Worm (Caenorhabditis elegans) whole organism, dauer: ENCODE results near the gene F11A5.9.

Source experiments
- unc-62 ChIP-seq: sonication (generic microtip); optimal IDR thresholded peaks from 2 replicates; lab custom pipeline; 2017; ENCODE audit warnings: missing biosample characterization, missing genetic modification reagents, missing genetic modification characterization

The F11A5.9 gene

ce11 chrV:16202618-16203017, 12.1 kb upstream of the F11A5.9 start, which contains the start of gene F11A5.18:
TSS of gene F11A5.18 (plus strand) at chrV:16202918.
- no peak for TF ChIP-seq unc-62

- no peak for TF ChIP-seq unc-62
These were observed 9.8 kb upstream of the F11A5.9 start, which contains the start of gene irld-26 for ce11 chrV:16204888-16205287. TSS of gene irld-26 (plus strand) at chrV:16205188.

- no peak for TF ChIP-seq unc-62
These were observed 4.9 kb upstream of the F11A5.9 start, which contains the start of gene oac-15 for ce11 chrV:16209837-16210236. TSS of gene oac-15 (minus strand) at chrV:16209937.

ce11 chrV:16210257-16211002, 4.3 kb upstream of the F11A5.9 start, which contains the start of gene F11A5.16:
TSS of gene F11A5.16 (plus strand) at chrV:16210952.
- no peak for TF ChIP-seq unc-62

- TF ChIP-seq unc-62: no peak
These were observed 3.0 kb upstream of the F11A5.9 start for ce11 chrV:16211713-16212112.

ce11 chrV:16213323-16213722, 1.4 kb upstream of the F11A5.9 start:
- TF ChIP-seq unc-62: no peak

ce11 chrV:16218522-16218921, 3.8 kb downstream of the F11A5.9 start, which contains the start of gene F11A5.15:
TSS of gene F11A5.15 (minus strand) at chrV:16218622.
- no peak for TF ChIP-seq unc-62

ce11 chrV:16218972-16219757, 4.5 kb downstream of the F11A5.9 start, which contains the start of gene glc-1:
TSS of gene glc-1 (plus strand) at chrV:16219634.
- no peak for TF ChIP-seq unc-62

ce11 chrV:16220020-16220419, 5.3 kb downstream of the F11A5.9 start:
- TF ChIP-seq unc-62: no peak

- TF ChIP-seq unc-62: no peak
These were observed 9.3 kb downstream of the F11A5.9 start, which contains the start of gene stdh-2 for ce11 chrV:16224027-16224426. TSS of gene stdh-2 (plus strand) at chrV:16224327.

ce11 chrV:16225524-16226116, 10.9 kb downstream of the F11A5.9 start:
- TF ChIP-seq unc-62: no peak

- no peak for TF ChIP-seq unc-62
These were observed 11.9 kb downstream of the F11A5.9 start, which contains the start of gene F11A5.13 for ce11 chrV:16226581-16226980. TSS of gene F11A5.13 (minus strand) at chrV:16226681.

- no peak for TF ChIP-seq unc-62
These were observed 14.7 kb downstream of the F11A5.9 start for ce11 chrV:16229439-16229838.

ce11 chrV:16229896-16230295, 15.2 kb downstream of the F11A5.9 start, which contains the start of the genes F21H7.2 and F21H7.12:
TSS of gene F21H7.2 (minus strand) at chrV:16229996.
TSS of gene F21H7.12 (plus strand) at chrV:16230165.
- TF ChIP-seq unc-62: no peak

ce11 chrV:16232180-16232579, 17.5 kb downstream of the F11A5.9 start, which contains the start of gene gst-22:
TSS of gene gst-22 (minus strand) at chrV:16232282.
- no peak for TF ChIP-seq unc-62

ce11 chrV:16233624-16234023, 18.9 kb downstream of the F11A5.9 start, which contains the start of gene clec-233:
TSS of gene clec-233 (plus strand) at chrV:16233924.
- no peak for TF ChIP-seq unc-62

ce11 chrV:16235135-16235534, 20.4 kb downstream of the F11A5.9 start, which contains the start of gene F21H7.3:
TSS of gene F21H7.3 (minus strand) at chrV:16235235.
- no peak for TF ChIP-seq unc-62
